Fruit fly (Drosophila melanogaster): Measurements from ENCODE around the gene Synd.

Synd gene

DNA sequence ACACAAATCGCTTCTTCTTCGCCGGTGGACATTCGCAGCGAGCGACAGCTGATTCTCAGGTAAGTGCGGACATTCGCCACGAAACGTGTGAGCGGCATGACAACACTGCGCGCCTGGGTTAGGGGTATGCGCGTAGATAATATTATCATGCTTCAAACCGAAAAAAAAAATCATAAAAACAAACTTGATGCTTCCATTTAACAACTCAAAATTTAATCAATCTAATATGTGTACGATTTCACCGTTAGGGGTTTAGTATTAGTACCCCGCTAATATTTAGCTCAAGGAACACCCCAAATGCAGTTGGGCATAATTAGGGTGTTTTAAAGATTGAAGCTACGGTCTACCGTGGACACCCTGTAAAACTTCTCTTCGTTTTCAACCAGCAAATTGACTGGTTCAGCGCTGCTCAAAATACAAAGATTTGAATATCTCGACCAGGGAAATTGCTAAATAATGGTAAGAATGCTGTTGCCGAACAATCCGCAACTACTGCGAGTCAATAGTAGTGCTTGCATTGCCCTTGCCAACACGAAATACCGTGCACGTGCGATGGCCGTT is 10.7 kb upstream of the Synd start, which contains the start of the genes CG17271 and RpS20 (continued):
- TF ChIP-seq Sox14 (GFP tag; optimal IDR thresholded peaks at IDR 0.05) (peak; percentile 87), net (GFP tag; optimal IDR thresholded peaks at IDR 0.05) (peak; percentile 81), Ets96B (tag; optimal IDR thresholded peaks at IDR 0.05) (peak; percentile 75), CG6792 (GFP tag; optimal IDR thresholded peaks at IDR 0.05) (peak; percentile 83), Gug (GFP tag; IDR thresholded peaks at IDR 0.05) (peak; percentile 87), pdm3 (GFP tag; optimal IDR thresholded peaks at IDR 0.05) (peak; percentile 91), CG31627 (GFP tag; optimal IDR thresholded peaks at IDR 0.05) (peak; percentile 93), Hr38 (GFP tag; optimal IDR thresholded peaks at IDR 0.05) (peak; percentile 80), ss (GFP tag; optimal IDR thresholded peaks at IDR 0.05) (peak; percentile 68 to 72), cyc (GFP tag; optimal IDR thresholded peaks at IDR 0.05) (peak; percentile 87), CG4318 (GFP tag; optimal IDR thresholded peaks at IDR 0.05) (peak; percentile 82), fd85E (GFP tag; optimal IDR thresholded peaks at IDR 0.05) (peak; percentile 70), Smox (GFP tag; optimal IDR thresholded peaks at IDR 0.05) (no peak), CG3032 (tag; optimal IDR thresholded peaks at IDR 0.05) (peak; percentile 77), achi (GFP tag; optimal IDR thresholded peaks at IDR 0.05) (peak; percentile 87)

DNA sequence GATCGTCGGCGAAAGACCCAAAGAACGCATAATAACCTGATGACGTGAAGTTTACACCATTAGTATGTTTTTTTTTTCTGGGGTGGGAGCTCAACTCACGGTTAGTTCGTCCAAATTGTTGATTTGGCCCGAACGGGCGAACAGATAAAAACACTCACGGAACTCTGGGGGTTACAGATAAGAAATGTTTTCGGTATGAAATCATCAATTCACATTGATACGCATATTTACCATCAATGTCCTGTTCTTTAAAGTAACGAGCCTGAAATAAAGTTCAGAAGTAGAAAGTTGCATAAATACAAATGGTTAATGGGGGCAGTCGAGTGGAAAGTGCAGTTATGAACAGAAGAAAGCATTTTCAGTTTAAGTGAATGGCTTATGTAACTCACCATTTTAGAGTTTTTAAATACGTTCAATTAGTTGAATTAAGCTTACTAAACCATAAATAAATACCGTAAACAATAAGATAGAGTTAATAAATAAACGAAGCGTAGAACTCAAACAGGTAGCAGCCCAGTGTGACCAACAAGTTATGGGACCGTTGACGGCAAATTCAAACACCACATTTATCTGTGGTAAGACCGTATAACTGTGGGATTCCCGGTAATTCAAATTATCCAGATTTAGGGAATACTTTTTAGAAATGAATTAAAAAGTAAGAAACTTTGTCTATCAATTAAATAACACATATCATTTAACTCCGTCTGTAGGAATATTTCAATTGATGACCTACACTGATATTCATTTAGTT is 8.7 kb upstream of the Synd start, which contains the start of gene CG17272:
TSS of gene CG17272 (minus strand) at position 536 of the 751 bp plus-strand sequence.
- TF ChIP-seq Eip78C (GFP tag) (peak; percentile 20), CG9139 (GFP tag; optimal IDR thresholded peaks at IDR 0.05) (no peak), eg (GFP tag; IDR thresholded peaks at IDR 0.05) (no peak)

DNA sequence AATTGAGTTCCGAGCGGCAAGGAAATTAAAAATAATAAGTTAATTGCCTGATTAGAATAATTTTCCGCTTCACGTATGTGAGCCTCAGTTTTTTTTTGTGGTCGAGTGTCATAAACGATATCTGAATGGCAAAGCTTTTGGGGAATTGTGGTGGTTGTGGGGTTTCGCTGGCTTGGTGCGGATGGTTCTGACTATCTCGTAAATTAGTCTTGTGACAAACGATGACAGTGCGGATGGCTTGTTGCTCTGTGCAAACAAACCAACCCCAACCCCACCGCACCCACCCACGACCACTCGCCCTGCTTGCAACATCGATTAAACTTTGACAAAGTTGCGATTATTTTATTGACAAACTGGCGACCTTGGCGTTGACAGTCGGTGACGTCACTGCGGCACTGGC is 5.7 kb upstream of the Synd start:
- TF ChIP-seq fkh (GFP tag; optimal IDR thresholded peaks at IDR 0.05) = peak; percentile 73
- no peak for TF ChIP-seq Ets96B (tag; optimal IDR thresholded peaks at IDR 0.05)

DNA sequence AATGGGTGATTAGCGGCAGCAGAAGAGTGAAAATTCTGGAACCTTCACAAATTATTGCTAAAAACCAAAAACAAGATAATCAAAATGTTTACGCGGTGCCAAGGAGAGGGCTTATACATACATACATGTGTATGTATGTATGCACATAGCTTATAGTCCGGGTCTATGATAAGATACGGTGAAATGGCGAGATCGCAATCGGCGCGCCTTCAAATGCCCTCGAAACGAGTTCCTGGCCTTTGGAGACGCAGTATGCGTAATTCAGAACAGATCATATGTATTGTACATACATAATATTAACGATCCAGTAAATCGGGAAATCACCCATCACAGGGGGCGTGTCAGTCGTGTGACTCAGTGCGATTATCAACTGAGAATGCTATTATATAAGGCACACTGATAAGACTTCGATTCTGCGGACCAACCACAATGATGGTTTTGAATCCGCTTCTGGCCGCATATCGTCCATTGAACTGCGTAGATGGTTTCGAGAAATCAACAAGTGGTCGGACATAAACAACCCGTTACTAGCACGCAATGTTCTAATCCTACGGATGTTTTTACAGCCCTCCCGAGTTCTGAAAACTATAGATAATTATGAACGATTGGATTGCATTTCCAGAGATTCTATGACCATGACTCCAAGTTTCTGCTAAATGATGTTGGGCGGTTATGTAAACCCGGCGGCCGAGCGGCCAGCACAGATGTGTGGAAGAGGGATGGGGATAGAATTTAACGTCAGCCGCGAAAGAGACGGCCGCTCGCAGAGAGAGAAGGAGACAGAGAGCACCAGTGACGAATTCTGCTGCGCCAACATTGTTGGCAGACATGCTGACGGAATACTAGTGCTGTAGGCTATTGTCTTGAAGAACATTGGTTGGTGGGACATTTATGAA is 3.8 kb upstream of the Synd start:
- no peak for TF ChIP-seq CG9139 (GFP tag; optimal IDR thresholded peaks at IDR 0.05)
- TF ChIP-seq Eip78C (GFP tag) = peak; percentile 8
- TF ChIP-seq ss (GFP tag; optimal IDR thresholded peaks at IDR 0.05) = peak in 1 of 2 experiments; percentile 55
- no peak for TF ChIP-seq esn (GFP tag; optimal IDR thresholded peaks at IDR 0.05)
- TF ChIP-seq vri (GFP tag; optimal IDR thresholded peaks at IDR 0.05) = peak; percentile 99
- TF ChIP-seq CG6163 (GFP tag; IDR thresholded peaks at IDR 0.05) = peak; percentile 17; the same call in 1 of the 3 replicates
- no peak for TF ChIP-seq Ets21C (GFP tag; optimal IDR thresholded peaks at IDR 0.05)
- TF ChIP-seq fkh (GFP tag; optimal IDR thresholded peaks at IDR 0.05) = peak; percentile 63
- TF ChIP-seq CG31627 (GFP tag; optimal IDR thresholded peaks at IDR 0.05) = no peak
- no peak for TF ChIP-seq CG7368 (GFP tag; optimal IDR thresholded peaks at IDR 0.05)
- TF ChIP-seq salr (GFP tag; optimal IDR thresholded peaks at IDR 0.05) = no peak
- no peak for TF ChIP-seq Sox15 (GFP tag; optimal IDR thresholded peaks at IDR 0.05)
- TF ChIP-seq svp (GFP tag) = peak; percentile 96
- no peak for TF ChIP-seq pdm3 (GFP tag; optimal IDR thresholded peaks at IDR 0.05)
- TF ChIP-seq dac (GFP tag; optimal IDR thresholded peaks at IDR 0.05) = no peak
- TF ChIP-seq CG8319 (GFP tag; optimal IDR thresholded peaks at IDR 0.05) = no peak
- no peak for TF ChIP-seq CG11902 (GFP tag; optimal IDR thresholded peaks at IDR 0.05)
- no peak for TF ChIP-seq Sox102F (GFP tag; optimal IDR thresholded peaks at IDR 0.05)
- peak; percentile 91 for TF ChIP-seq dsx (GFP tag; optimal IDR thresholded peaks at IDR 0.05; ENCODE audit: poor library complexity, severe bottlenecking)
- no peak for TF ChIP-seq topi (GFP tag; optimal IDR thresholded peaks at IDR 0.05)
- no peak for TF ChIP-seq Lpt (GFP tag; optimal IDR thresholded peaks at IDR 0.05)
- no peak for TF ChIP-seq Ets96B (tag; optimal IDR thresholded peaks at IDR 0.05)
- no peak for TF ChIP-seq fd59A (GFP tag; optimal IDR thresholded peaks at IDR 0.05)
- no peak for TF ChIP-seq acj6 (GFP tag; optimal IDR thresholded peaks at IDR 0.05)
- no peak for TF ChIP-seq CG3032 (tag; optimal IDR thresholded peaks at IDR 0.05)
- TF ChIP-seq CG15336 (GFP tag; IDR thresholded peaks at IDR 0.05) = no peak
- no peak for TF ChIP-seq CG4318 (GFP tag; optimal IDR thresholded peaks at IDR 0.05)
- no peak for TF ChIP-seq OdsH (GFP tag; optimal IDR thresholded peaks at IDR 0.05)
- TF ChIP-seq Eip93F (GFP tag; optimal IDR thresholded peaks at IDR 0.05) = no peak
- TF ChIP-seq CG10631 (GFP tag; optimal IDR thresholded peaks at IDR 0.05) = no peak
- TF ChIP-seq CG6792 (GFP tag; optimal IDR thresholded peaks at IDR 0.05) = no peak
- TF ChIP-seq lz (GFP tag; optimal IDR thresholded peaks at IDR 0.05) = peak; percentile 6
